Worm (Caenorhabditis elegans) whole organism, L4 larva: ENCODE data around the gene sre-36.

Source experiments
- F10B5.3 ChIP-seq: sonication (generic microtip); optimal IDR thresholded peaks from 2 replicates; lab custom pipeline; 2016; ENCODE audit warnings: mild to moderate bottlenecking, missing genetic modification characterization, missing compliant biosample characterization
- F37D6.2 ChIP-seq: sonication (generic microtip); optimal IDR thresholded peaks from 2 replicates; lab custom pipeline; 2016; ENCODE audit warnings: mild to moderate bottlenecking, missing genetic modification characterization, missing compliant biosample characterization
- attf-4 ChIP-seq: sonication (generic microtip); optimal IDR thresholded peaks from 3 replicates; lab custom pipeline; 2017; ENCODE audit warnings: missing biosample characterization, missing genetic modification characterization
- ceh-28 ChIP-seq: fragments of 150-350 bp; optimal IDR thresholded peaks from 2 replicates; lab custom pipeline; 2014; ENCODE audit warnings: missing biosample characterization, missing genetic modification reagents, missing genetic modification characterization
- ceh-62 ChIP-seq: sonication (generic microtip); optimal IDR thresholded peaks from 2 replicates; lab custom pipeline; 2017; ENCODE audit warnings: missing biosample characterization, missing genetic modification characterization
- ces-1 ChIP-seq: fragments of 150-350 bp; sonication (generic microtip); optimal IDR thresholded peaks from 4 replicates; lab custom pipeline; 2014; ENCODE audit warnings: missing biosample characterization, missing genetic modification reagents, missing genetic modification characterization
- cey-2 ChIP-seq: sonication (generic microtip); optimal IDR thresholded peaks from 3 replicates; lab custom pipeline; 2017; ENCODE audit warnings: missing genetic modification characterization, mild to moderate bottlenecking, missing compliant biosample characterization, antibody characterized with exemption, borderline replicate concordance; ENCODE audit not compliant: insufficient read depth
- daf-8 ChIP-seq: fragments of 200-800 bp; sonication (Bioruptor generic); IDR thresholded peaks from 2 replicates; pipeline ENCODE4 v1.3.6; 2022; ENCODE audit warnings: missing genetic modification characterization, missing compliant biosample characterization
- dmd-8 ChIP-seq: fragments of 200-800 bp; sonication (Bioruptor generic); IDR thresholded peaks from 2 replicates; pipeline ENCODE4 v1.3.6; 2022; ENCODE audit warnings: missing genetic modification characterization, missing compliant biosample characterization
- duxl-1 ChIP-seq: sonication (generic microtip); optimal IDR thresholded peaks from 2 replicates; lab custom pipeline; 2016; ENCODE audit warnings: mild to moderate bottlenecking, missing genetic modification characterization, moderate library complexity, missing compliant biosample characterization; ENCODE audit not compliant: poor library complexity
- hlh-11 ChIP-seq: fragments of 200-800 bp; sonication (Bioruptor generic); optimal IDR thresholded peaks from 2 replicates; lab custom pipeline; 2018; ENCODE audit warnings: mild to moderate bottlenecking, missing genetic modification characterization, missing compliant biosample characterization
- hlh-30 ChIP-seq: sonication (generic microtip); optimal IDR thresholded peaks from 2 replicates; lab custom pipeline; 2017; ENCODE audit warnings: antibody characterized with exemption, mild to moderate bottlenecking, missing genetic modification characterization, missing compliant biosample characterization; ENCODE audit not compliant: insufficient read depth
- lin-13 ChIP-seq: fragments of 150-350 bp; optimal IDR thresholded peaks from 2 replicates; lab custom pipeline; 2014; ENCODE audit warnings: missing biosample characterization, missing genetic modification reagents, missing genetic modification characterization
- mes-2 ChIP-seq: sonication (generic microtip); optimal IDR thresholded peaks from 2 replicates; lab custom pipeline; 2016; ENCODE audit warnings: missing genotype, mild to moderate bottlenecking, missing genetic modification characterization, missing compliant biosample characterization; ENCODE audit not compliant: poor library complexity, severe bottlenecking
- mxl-2 ChIP-seq: fragments of 200-800 bp; sonication (Bioruptor generic); conservative IDR thresholded peaks from 2 replicates; pipeline ENCODE4 v1.3.6; 2022; ENCODE audit warnings: missing genetic modification reagents, missing genetic modification characterization, missing compliant biosample characterization
- nhr-10 ChIP-seq: fragments of 150-350 bp; optimal IDR thresholded peaks from 2 replicates; lab custom pipeline; 2014; ENCODE audit warnings: missing biosample characterization, missing genetic modification characterization
- nhr-25 ChIP-seq: sonication (generic microtip); optimal IDR thresholded peaks from 2 replicates; lab custom pipeline; 2017; ENCODE audit warnings: missing genetic modification characterization, mild to moderate bottlenecking, missing compliant biosample characterization, antibody characterized with exemption, moderate library complexity, borderline replicate concordance; ENCODE audit not compliant: insufficient read depth
- nhr-28 ChIP-seq: fragments of 150-350 bp; optimal IDR thresholded peaks from 2 replicates; lab custom pipeline; 2014; ENCODE audit warnings: missing biosample characterization, missing genetic modification characterization
- nhr-48 ChIP-seq: sonication (generic microtip); optimal IDR thresholded peaks from 2 replicates; lab custom pipeline; 2016; ENCODE audit warnings: mild to moderate bottlenecking, missing genetic modification characterization, missing compliant biosample characterization
- nhr-6 ChIP-seq: fragments of 150-350 bp; optimal IDR thresholded peaks from 2 replicates; lab custom pipeline; 2014; ENCODE audit warnings: missing biosample characterization, missing genetic modification characterization
- php-3 ChIP-seq: fragments of 200-800 bp; sonication (Bioruptor generic); IDR thresholded peaks from 2 replicates; pipeline ENCODE4 v1.3.6; 2022; ENCODE audit warnings: missing genetic modification reagents, missing genetic modification characterization, missing compliant biosample characterization
- saeg-2 ChIP-seq: fragments of 200-800 bp; sonication (Bioruptor generic); IDR thresholded peaks from 2 replicates; pipeline ENCODE4 v1.3.6; 2022; ENCODE audit warnings: missing genetic modification reagents, missing genetic modification characterization, missing compliant biosample characterization
- skn-1 ChIP-seq: fragments of 150-350 bp; optimal IDR thresholded peaks from 2 replicates; lab custom pipeline; 2014; ENCODE audit warnings: missing biosample characterization, missing genetic modification characterization
- unc-130 ChIP-seq: sonication (generic microtip); optimal IDR thresholded peaks from 2 replicates; lab custom pipeline; 2016; ENCODE audit warnings: missing genetic modification reagents, missing genetic modification characterization, missing compliant biosample characterization
- vab-7 ChIP-seq: fragments of 200-800 bp; sonication (Bioruptor generic); IDR thresholded peaks from 2 replicates; pipeline ENCODE4 v1.3.6; 2022; ENCODE audit warnings: missing genetic modification reagents, missing genetic modification characterization, missing compliant biosample characterization
- ztf-11 ChIP-seq: fragments of 150-350 bp; optimal IDR thresholded peaks from 2 replicates; lab custom pipeline; 2014; ENCODE audit warnings: missing biosample characterization, missing genetic modification characterization

The sre-36 gene

DNA sequence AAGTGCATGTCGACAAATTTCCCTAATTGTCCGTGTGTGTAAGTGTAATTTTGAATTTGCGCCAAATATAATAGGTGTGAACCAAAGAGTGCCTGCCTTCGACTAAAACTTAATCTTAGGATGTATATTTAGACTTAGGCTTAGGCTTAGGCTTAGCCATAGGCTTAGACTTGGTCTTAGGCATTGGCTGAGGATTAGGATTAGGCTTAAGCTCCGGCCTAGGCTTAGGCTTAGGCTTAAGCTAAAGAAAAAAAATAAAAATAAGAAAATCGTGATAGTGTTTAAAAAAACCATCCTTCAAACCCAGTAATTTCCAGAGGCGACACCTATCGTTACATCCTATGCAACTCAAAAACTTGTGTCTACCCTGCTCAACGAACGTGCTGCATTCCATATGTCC lies 46.7 kb downstream of the sre-36 start:
- TF ChIP-seq mes-2 (tag; lab: Kevin White, UChicago) (no peak), hlh-11 (tag; lab: Kevin White, UChicago) (no peak), nhr-10 (no peak), vab-7 (GFP tag; lab: Robert Waterston, UW) (no peak), attf-4 (tag; lab: Kevin White, UChicago) (no peak), F10B5.3 (tag; lab: Kevin White, UChicago) (no peak), ces-1 (no peak), nhr-6 (tag; lab: Kevin White, UChicago) (no peak), nhr-25 (no peak), duxl-1 (tag; lab: Kevin White, UChicago) (no peak), skn-1 (tag; lab: Kevin White, UChicago) (no peak)

DNA sequence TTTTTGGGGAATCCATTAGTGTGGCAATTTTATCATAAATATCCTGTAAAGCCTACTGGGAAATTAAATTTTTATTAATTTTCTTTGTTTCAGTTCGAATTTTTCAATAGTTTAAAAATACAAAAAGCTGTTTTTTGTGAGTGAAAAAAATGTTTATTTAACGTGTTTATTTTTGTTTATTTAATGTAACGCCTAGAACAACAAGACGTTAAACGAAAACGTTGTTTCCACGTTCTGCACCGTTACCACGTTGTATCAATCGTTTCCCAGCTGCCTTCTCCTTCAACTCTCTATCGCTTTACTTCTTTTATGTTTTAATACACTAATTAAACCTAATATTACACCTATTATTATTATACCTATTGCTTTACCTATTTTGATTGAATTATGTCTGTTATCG lies 48.2 kb downstream of the sre-36 start, which contains the start of gene T08G3.13:
Gene T08G3.13, plus strand, starts transcription at position 301 of the 400 bp plus-strand sequence.
- TF ChIP-seq nhr-28 (tag; lab: Kevin White, UChicago) (no peak), lin-13 (GFP tag; lab: Kevin White, UChicago) (no peak), mxl-2 (GFP tag; lab: Robert Waterston, UW) (no peak), daf-8 (GFP tag; lab: Robert Waterston, UW) (no peak), nhr-48 (no peak), cey-2 (tag; lab: Kevin White, UChicago) (no peak), unc-130 (GFP tag; lab: Kevin White, UChicago) (no peak), saeg-2 (GFP tag; lab: Robert Waterston, UW) (no peak), ceh-62 (tag; lab: Kevin White, UChicago) (no peak), ztf-11 (tag; lab: Kevin White, UChicago) (no peak), php-3 (GFP tag; lab: Robert Waterston, UW) (no peak), F37D6.2 (tag; lab: Kevin White, UChicago) (no peak), hlh-30 (tag; lab: Kevin White, UChicago) (no peak), ceh-28 (tag; lab: Kevin White, UChicago) (no peak), dmd-8 (GFP tag; lab: Robert Waterston, UW) (no peak)
- TF ChIP-seq, all 104 proteins: peak for 0
